Fruit fly (Drosophila melanogaster): Measurements from ENCODE around the gene vn.

Gene vn

DNA sequence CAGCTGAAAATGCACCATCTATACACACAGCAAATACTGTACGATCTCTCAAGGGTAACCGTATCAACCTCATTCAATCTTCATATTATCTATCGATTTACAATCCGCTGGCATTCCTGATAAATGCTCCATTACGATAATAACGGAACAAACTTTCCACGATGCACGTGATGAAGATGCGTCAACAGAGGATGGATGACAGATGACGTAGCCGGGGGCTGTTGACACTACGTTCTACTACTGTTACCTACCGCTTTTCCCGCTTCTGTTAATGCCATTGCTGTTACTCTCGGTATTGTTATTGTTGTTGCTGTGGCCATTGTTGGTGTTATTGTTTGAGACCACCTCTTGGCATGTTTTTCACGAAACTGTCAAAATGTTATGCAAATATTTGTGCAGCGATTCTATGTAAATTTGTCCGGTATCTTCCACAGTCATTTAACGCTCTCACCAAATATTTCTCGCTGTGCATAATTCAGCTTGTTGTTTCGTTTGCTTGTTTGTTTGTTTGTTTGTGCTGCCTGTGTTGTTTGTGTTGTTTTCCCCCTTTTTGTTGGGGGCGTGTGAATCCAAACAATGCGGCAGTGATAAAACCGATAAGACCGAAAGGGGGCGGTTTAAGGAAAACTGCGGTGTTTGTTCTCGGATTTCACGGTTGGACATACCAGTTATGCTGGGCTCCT, 21.6 kb downstream of the vn start (continued):
- peak; percentile 73 for TF ChIP-seq gcm2 (GFP tag; optimal IDR thresholded peaks at IDR 0.05)
- TF ChIP-seq maf-S (GFP tag; optimal IDR thresholded peaks at IDR 0.05): peak; percentile 72
- TF ChIP-seq CG11504 (tag; optimal IDR thresholded peaks at IDR 0.05): peak; percentile 80
- TF ChIP-seq YL-1 (GFP tag; optimal IDR thresholded peaks at IDR 0.05): peak; percentile 77
- peak; percentile 72 for TF ChIP-seq her (GFP tag; optimal IDR thresholded peaks at IDR 0.05)
- peak; percentile 88 for TF ChIP-seq lab (GFP tag; optimal IDR thresholded peaks at IDR 0.05)
- TF ChIP-seq CG11696 (GFP tag; IDR thresholded peaks at IDR 0.05): peak; percentile 43; the same call in 1 of the 2 replicates
- TF ChIP-seq CG14860 (GFP tag; IDR thresholded peaks at IDR 0.05; ENCODE audit: partially characterized antibody): no peak
- TF ChIP-seq luna (GFP tag; optimal IDR thresholded peaks at IDR 0.05): no peak
- peak in 1 of 2 experiments; percentile 47 for TF ChIP-seq crp (GFP tag; optimal IDR thresholded peaks at IDR 0.05)
- peak; percentile 66 for TF ChIP-seq CG15514 (GFP tag; optimal IDR thresholded peaks at IDR 0.05)
- TF ChIP-seq Oaz (GFP tag; IDR thresholded peaks at IDR 0.05): no peak
- TF ChIP-seq ham (GFP tag; IDR thresholded peaks at IDR 0.05): no peak
- TF ChIP-seq CG12299 (tag; optimal IDR thresholded peaks at IDR 0.05): peak; percentile 54
- TF ChIP-seq CG11695 (GFP tag; IDR thresholded peaks at IDR 0.05): peak; percentile 71
- peak; percentile 47; the same call in 1 of the 2 replicates for TF ChIP-seq stc (GFP tag; IDR thresholded peaks at IDR 0.05)
- peak; percentile 87 for TF ChIP-seq CG3065 (GFP tag; optimal IDR thresholded peaks at IDR 0.05)
- no peak for TF ChIP-seq CG4404 (GFP tag; IDR thresholded peaks at IDR 0.05)
- no peak for TF ChIP-seq Mrtf (GFP tag; IDR thresholded peaks at IDR 0.05)
- no peak for TF ChIP-seq GATAe (GFP tag; conservative IDR thresholded peaks at IDR 0.05)
- peak; percentile 40 for TF ChIP-seq fu2 (GFP tag; optimal IDR thresholded peaks at IDR 0.05)
- peak; percentile 81 for TF ChIP-seq CG17802 (tag; optimal IDR thresholded peaks at IDR 0.05)
- TF ChIP-seq ssp (GFP tag; IDR thresholded peaks at IDR 0.05): 0 out of 2 replicates have a peak, but pooled peaks have one; percentile 19
- TF ChIP-seq D19B (GFP tag; optimal IDR thresholded peaks at IDR 0.05): peak; percentile 36
- TF ChIP-seq eve (GFP tag; optimal IDR thresholded peaks at IDR 0.05): peak in 1 of 2 experiments; percentile 72
- TF ChIP-seq Nf-YA (GFP tag; IDR thresholded peaks at IDR 0.05): peak; percentile 68
- peak; percentile 81 for TF ChIP-seq CG10462 (GFP tag; optimal IDR thresholded peaks at IDR 0.05)
- TF ChIP-seq CG6791 (GFP tag; IDR thresholded peaks at IDR 0.05; ENCODE audit: partially characterized antibody): no peak
- TF ChIP-seq CG11093 (GFP tag; IDR thresholded peaks at IDR 0.05): no peak
- peak; percentile 88 for TF ChIP-seq ara (GFP tag; IDR thresholded peaks at IDR 0.05)
- TF ChIP-seq hth (optimal IDR thresholded peaks at IDR 0.05): no peak
- TF ChIP-seq Ptx1 (GFP tag; IDR thresholded peaks at IDR 0.05): peak; percentile 47; the same call in 1 of the 2 replicates
- peak; percentile 80 for TF ChIP-seq PHDP (tag; optimal IDR thresholded peaks at IDR 0.05)
- TF ChIP-seq bsh (GFP tag; optimal IDR thresholded peaks at IDR 0.05): peak in 1 of 2 experiments; percentile 89
- peak; percentile 67; the same call in 1 of the 2 replicates for TF ChIP-seq CG5953 (GFP tag; IDR thresholded peaks at IDR 0.05)
- TF ChIP-seq Fer3 (tag; optimal IDR thresholded peaks at IDR 0.05): peak; percentile 76
- TF ChIP-seq CG32772 (GFP tag; IDR thresholded peaks at IDR 0.05): peak; percentile 17; the same call in 1 of the 2 replicates
- TF ChIP-seq onecut (GFP tag; IDR thresholded peaks at IDR 0.05): peak; percentile 82
- TF ChIP-seq gsb-n (tag; optimal IDR thresholded peaks at IDR 0.05): peak; percentile 86
- TF ChIP-seq CG18619 (GFP tag; optimal IDR thresholded peaks at IDR 0.05): peak; percentile 80
- TF ChIP-seq fru (optimal IDR thresholded peaks at IDR 0.05): no peak
- TF ChIP-seq CG3838 (GFP tag; optimal IDR thresholded peaks at IDR 0.05): peak; percentile 88
- TF ChIP-seq eyg (GFP tag; optimal IDR thresholded peaks at IDR 0.05): peak; percentile 69
- peak; percentile 28; the same call in 1 of the 3 replicates for TF ChIP-seq Aef1 (GFP tag; IDR thresholded peaks at IDR 0.05)
- peak; percentile 86 for TF ChIP-seq Six4 (GFP tag; optimal IDR thresholded peaks at IDR 0.05)
- peak; percentile 85 for TF ChIP-seq CG10654 (GFP tag; optimal IDR thresholded peaks at IDR 0.05)
- peak; percentile 82 for TF ChIP-seq zfh1 (GFP tag; IDR thresholded peaks at IDR 0.05)
- TF ChIP-seq insv (GFP tag; optimal IDR thresholded peaks at IDR 0.05): peak in 1 of 2 experiments; percentile 11
- TF ChIP-seq scrt (GFP tag; optimal IDR thresholded peaks at IDR 0.05): peak; percentile 73
- TF ChIP-seq amos (GFP tag; IDR thresholded peaks at IDR 0.05; ENCODE audit: partially characterized antibody): no peak

Data from whole organism, embryonic.